Fruit fly (Drosophila melanogaster) whole organism, embryonic: Measurements from ENCODE around the gene CG14102.

ENCODE experiments used
- Asciz ChIP-seq: fragments of 200-800 bp; sonication (Bioruptor generic); optimal IDR thresholded peaks from 2 replicates; lab custom pipeline; 2017; ENCODE audit warnings: missing biosample characterization, mild to moderate bottlenecking, missing genetic modification characterization, missing genetic modification reagents
- Atf-2 ChIP-seq: fragments of 200-800 bp; sonication (Bioruptor generic); optimal IDR thresholded peaks from 2 replicates; lab custom pipeline; 2016; ENCODE audit warnings: missing biosample characterization, missing genetic modification characterization
- Atf3 ChIP-seq: fragments of 200-800 bp; sonication (Bioruptor generic); optimal IDR thresholded peaks from 3 replicates; lab custom pipeline; 2016; ENCODE audit warnings: missing biosample characterization, missing genetic modification characterization
- C15 ChIP-seq: fragments of 200-800 bp; sonication (Bioruptor generic); IDR thresholded peaks from 3 replicates; pipeline ENCODE4 v1.3.6; 2022; ENCODE audit warnings: missing biosample characterization, missing genetic modification characterization
- CG10147 ChIP-seq: fragments of 200-800 bp; sonication (Bioruptor generic); optimal IDR thresholded peaks from 2 replicates; lab custom pipeline; 2019; ENCODE audit warnings: missing biosample characterization, mild to moderate bottlenecking, missing genetic modification characterization, moderate library complexity
- CG12744 ChIP-seq: fragments of 200-800 bp; sonication (Bioruptor generic); optimal IDR thresholded peaks from 2 replicates; lab custom pipeline; 2016; ENCODE audit warnings: missing biosample characterization, missing genetic modification characterization
- CG15269 ChIP-seq: fragments of 200-800 bp; sonication (Bioruptor generic); optimal IDR thresholded peaks from 2 replicates; lab custom pipeline; 2018; ENCODE audit warnings: missing biosample characterization, mild to moderate bottlenecking, missing genetic modification characterization, moderate library complexity
- CG15601 ChIP-seq: fragments of 200-800 bp; sonication (Bioruptor generic); optimal IDR thresholded peaks from 3 replicates; lab custom pipeline; 2019; ENCODE audit warnings: missing biosample characterization, mild to moderate bottlenecking, missing genetic modification characterization, moderate library complexity
- CG17385 ChIP-seq: fragments of 200-800 bp; sonication (Bioruptor generic); optimal IDR thresholded peaks from 3 replicates; lab custom pipeline; 2018; ENCODE audit warnings: missing biosample characterization, mild to moderate bottlenecking, missing genetic modification characterization
- CG17612 ChIP-seq: fragments of 200-800 bp; sonication (Bioruptor generic); IDR thresholded peaks from 2 replicates; pipeline ENCODE4 v1.3.6; 2022; ENCODE audit warnings: missing biosample characterization, missing genetic modification characterization
- CG1792 ChIP-seq: fragments of 200-800 bp; sonication (Bioruptor generic); optimal IDR thresholded peaks from 2 replicates; lab custom pipeline; 2016; ENCODE audit warnings: missing biosample characterization, missing genetic modification characterization
- CG18599 ChIP-seq: fragments of 200-800 bp; sonication (Bioruptor generic); optimal IDR thresholded peaks from 3 replicates; lab custom pipeline; 2017; ENCODE audit warnings: missing biosample characterization, missing genetic modification characterization, mild to moderate bottlenecking, moderate library complexity, missing genetic modification reagents
- CG2120 ChIP-seq: fragments of 200-800 bp; sonication (Bioruptor generic); optimal IDR thresholded peaks from 3 replicates; lab custom pipeline; 2016; ENCODE audit warnings: missing biosample characterization, missing genetic modification characterization
- CG2889 ChIP-seq: fragments of 200-800 bp; sonication (Bioruptor generic); IDR thresholded peaks from 3 replicates; pipeline ENCODE4 v1.3.6; 2022; ENCODE audit warnings: missing biosample characterization, missing genetic modification characterization
- CG4328 ChIP-seq: fragments of 200-800 bp; sonication (Bioruptor generic); optimal IDR thresholded peaks from 3 replicates; lab custom pipeline; 2017; ENCODE audit warnings: missing biosample characterization, missing genetic modification reagents, missing genetic modification characterization
- CG4404 ChIP-seq: fragments of 200-800 bp; sonication (Bioruptor generic); IDR thresholded peaks from 2 replicates; pipeline ENCODE4 v1.3.6; 2022; ENCODE audit warnings: missing biosample characterization, missing genetic modification characterization
- CG6689 ChIP-seq: fragments of 200-800 bp; sonication (Bioruptor generic); IDR thresholded peaks from 2 replicates; pipeline ENCODE4 v1.3.6; 2022; ENCODE audit warnings: missing biosample characterization, missing genetic modification characterization
- CG7372 ChIP-seq: fragments of 200-800 bp; sonication (Bioruptor generic); IDR thresholded peaks from 2 replicates; pipeline ENCODE4 v1.3.6; 2022; ENCODE audit warnings: missing biosample characterization, missing genetic modification characterization
- CG9215 ChIP-seq: fragments of 200-800 bp; sonication (Bioruptor generic); IDR thresholded peaks from 2 replicates; pipeline ENCODE4 v1.3.6; 2022; ENCODE audit warnings: missing biosample characterization, missing genetic modification characterization
- CTCF ChIP-seq: fragments of 200-800 bp; sonication (Bioruptor generic); optimal IDR thresholded peaks from 2 replicates; lab custom pipeline; 2017; ENCODE audit warnings: missing biosample characterization, mild to moderate bottlenecking, missing genetic modification characterization, moderate library complexity
- Dfd ChIP-seq, 2 experiments: fragments of >200 bp; optimal IDR thresholded peaks; 2 replicates each; lab custom pipeline; 2017; ENCODE audit warnings: missing biosample characterization in 2 of 2, missing genetic modification characterization in 2 of 2
- Dll ChIP-seq: fragments of 200-800 bp; sonication (Bioruptor generic); IDR thresholded peaks from 4 replicates; pipeline ENCODE4 v1.3.6; 2022; ENCODE audit warnings: missing biosample characterization, missing genetic modification characterization; ENCODE audit not compliant: partially characterized antibody
- E2f1 ChIP-seq: fragments of 200-800 bp; sonication (Bioruptor generic); IDR thresholded peaks from 2 replicates; pipeline ENCODE4 v1.3.6; 2022; ENCODE audit warnings: missing biosample characterization, missing genetic modification characterization
- Fer3 ChIP-seq: fragments of 200-800 bp; sonication (Bioruptor generic); optimal IDR thresholded peaks from 2 replicates; lab custom pipeline; 2018; ENCODE audit warnings: missing biosample characterization, mild to moderate bottlenecking, missing genetic modification characterization, moderate library complexity
- HHEX ChIP-seq: fragments of 200-800 bp; sonication (Bioruptor generic); optimal IDR thresholded peaks from 3 replicates; lab custom pipeline; 2017; ENCODE audit warnings: missing biosample characterization, mild to moderate bottlenecking, missing genetic modification characterization, missing genetic modification reagents
- Hand ChIP-seq: fragments of 200-800 bp; sonication (Bioruptor generic); optimal IDR thresholded peaks from 2 replicates; lab custom pipeline; 2017; ENCODE audit warnings: mild to moderate bottlenecking, missing biosample characterization, missing genetic modification reagents, missing genetic modification characterization
- Mrtf ChIP-seq: fragments of 200-800 bp; sonication (Bioruptor generic); IDR thresholded peaks from 3 replicates; pipeline ENCODE4 v1.3.6; 2022; ENCODE audit warnings: missing biosample characterization, missing genetic modification characterization
- NK7.1 ChIP-seq: fragments of 200-800 bp; sonication (Bioruptor generic); optimal IDR thresholded peaks from 3 replicates; lab custom pipeline; 2016; ENCODE audit warnings: missing biosample characterization, missing genetic modification characterization
- Sry-δ ChIP-seq: fragments of 200-800 bp; sonication (Bioruptor generic); optimal IDR thresholded peaks from 2 replicates; lab custom pipeline; 2016; ENCODE audit warnings: missing biosample characterization, missing genetic modification characterization
- Stat92E ChIP-seq, 3 experiments: fragments of >200 bp in 2 of 3; fragments of 200-800 bp in 1 of 3; sonication (Bioruptor generic) in 1 of 3; optimal IDR thresholded peaks; 2 replicates each; lab custom pipeline; 2017 to 2019; ENCODE audit warnings: missing biosample characterization in 3 of 3, missing genetic modification characterization in 3 of 3, mild to moderate bottlenecking in 1 of 3, moderate library complexity in 1 of 3
- ato ChIP-seq: fragments of 200-800 bp; sonication (Bioruptor generic); IDR thresholded peaks from 2 replicates; pipeline ENCODE4 v1.3.6; 2022; ENCODE audit warnings: missing biosample characterization, missing genetic modification characterization; ENCODE audit not compliant: partially characterized antibody
- az2 ChIP-seq: fragments of 200-800 bp; sonication (Bioruptor generic); optimal IDR thresholded peaks from 3 replicates; lab custom pipeline; 2016; ENCODE audit warnings: missing biosample characterization, missing genetic modification characterization
- bcd ChIP-seq: fragments of 200-800 bp; sonication (Bioruptor generic); optimal IDR thresholded peaks from 2 replicates; lab custom pipeline; 2017; ENCODE audit warnings: missing biosample characterization, mild to moderate bottlenecking, missing genetic modification characterization
- caup ChIP-seq: fragments of 200-800 bp; sonication (Bioruptor generic); optimal IDR thresholded peaks from 3 replicates; lab custom pipeline; 2017; ENCODE audit warnings: missing biosample characterization, mild to moderate bottlenecking, missing genetic modification characterization, moderate library complexity; ENCODE audit not compliant: severe bottlenecking
- cg ChIP-seq: fragments of 200-800 bp; sonication (Bioruptor generic); optimal IDR thresholded peaks from 3 replicates; lab custom pipeline; 2019; ENCODE audit warnings: missing biosample characterization, mild to moderate bottlenecking, missing genetic modification characterization, moderate library complexity
- crol ChIP-seq: fragments of 200-800 bp; sonication (Bioruptor generic); IDR thresholded peaks from 2 replicates; pipeline ENCODE4 v1.3.6; 2022; ENCODE audit warnings: missing biosample characterization, missing genetic modification characterization
- gsb ChIP-seq: fragments of 200-800 bp; sonication (Bioruptor generic); IDR thresholded peaks from 2 replicates; pipeline ENCODE4 v1.3.6; 2022; ENCODE audit warnings: missing biosample characterization, missing genetic modification characterization
- jigr1 ChIP-seq: fragments of 200-800 bp; sonication (Bioruptor generic); IDR thresholded peaks from 3 replicates; pipeline ENCODE4 v1.3.6; 2022; ENCODE audit warnings: missing biosample characterization, missing genetic modification characterization
- kah ChIP-seq: fragments of 200-800 bp; sonication (Bioruptor generic); optimal IDR thresholded peaks from 2 replicates; lab custom pipeline; 2018; ENCODE audit warnings: missing biosample characterization, mild to moderate bottlenecking, missing genetic modification characterization
- klu ChIP-seq: fragments of 200-800 bp; sonication (Bioruptor generic); IDR thresholded peaks from 2 replicates; pipeline ENCODE4 v1.3.6; 2022; ENCODE audit warnings: missing biosample characterization, missing genetic modification characterization
- mirr ChIP-seq: fragments of 200-800 bp; sonication (Bioruptor generic); optimal IDR thresholded peaks from 3 replicates; lab custom pipeline; 2018; ENCODE audit warnings: missing biosample characterization, mild to moderate bottlenecking, missing genetic modification characterization
- nau ChIP-seq: fragments of 200-800 bp; sonication (Bioruptor generic); optimal IDR thresholded peaks from 3 replicates; lab custom pipeline; 2017; ENCODE audit warnings: missing biosample characterization, mild to moderate bottlenecking, missing genetic modification characterization, missing genetic modification reagents
- sens ChIP-seq: fragments of 200-800 bp; sonication (Bioruptor generic); peaks from one replicate; lab custom pipeline; 2016; ENCODE audit warnings: missing biosample characterization, missing genetic modification characterization
- seq ChIP-seq: fragments of 200-800 bp; sonication (Bioruptor generic); IDR thresholded peaks from 2 replicates; pipeline ENCODE4 v1.3.6; 2022; ENCODE audit warnings: missing biosample characterization, missing genetic modification characterization
- sim ChIP-seq: fragments of 200-800 bp; sonication (Bioruptor generic); IDR thresholded peaks from 2 replicates; pipeline ENCODE4 v1.3.6; 2022; ENCODE audit warnings: missing biosample characterization, missing genetic modification characterization
- sna ChIP-seq: fragments of 200-800 bp; sonication (Bioruptor generic); IDR thresholded peaks from 2 replicates; pipeline ENCODE4 v1.3.6; 2022; ENCODE audit warnings: missing biosample characterization, missing genetic modification characterization; ENCODE audit not compliant: partially characterized antibody
- sqz ChIP-seq: fragments of 200-800 bp; sonication (Bioruptor generic); optimal IDR thresholded peaks from 3 replicates; lab custom pipeline; 2018; ENCODE audit warnings: missing biosample characterization, mild to moderate bottlenecking, missing genetic modification characterization
- vnd ChIP-seq: fragments of 200-800 bp; sonication (Bioruptor generic); IDR thresholded peaks from 3 replicates; pipeline ENCODE4 v1.3.6; 2022; ENCODE audit warnings: missing biosample characterization, missing genetic modification characterization; ENCODE audit not compliant: partially characterized antibody
- zen ChIP-seq: fragments of 200-800 bp; sonication (Bioruptor generic); optimal IDR thresholded peaks from 3 replicates; lab custom pipeline; 2018; ENCODE audit warnings: missing biosample characterization, mild to moderate bottlenecking, missing genetic modification characterization, moderate library complexity

Gene CG14102

DNA sequence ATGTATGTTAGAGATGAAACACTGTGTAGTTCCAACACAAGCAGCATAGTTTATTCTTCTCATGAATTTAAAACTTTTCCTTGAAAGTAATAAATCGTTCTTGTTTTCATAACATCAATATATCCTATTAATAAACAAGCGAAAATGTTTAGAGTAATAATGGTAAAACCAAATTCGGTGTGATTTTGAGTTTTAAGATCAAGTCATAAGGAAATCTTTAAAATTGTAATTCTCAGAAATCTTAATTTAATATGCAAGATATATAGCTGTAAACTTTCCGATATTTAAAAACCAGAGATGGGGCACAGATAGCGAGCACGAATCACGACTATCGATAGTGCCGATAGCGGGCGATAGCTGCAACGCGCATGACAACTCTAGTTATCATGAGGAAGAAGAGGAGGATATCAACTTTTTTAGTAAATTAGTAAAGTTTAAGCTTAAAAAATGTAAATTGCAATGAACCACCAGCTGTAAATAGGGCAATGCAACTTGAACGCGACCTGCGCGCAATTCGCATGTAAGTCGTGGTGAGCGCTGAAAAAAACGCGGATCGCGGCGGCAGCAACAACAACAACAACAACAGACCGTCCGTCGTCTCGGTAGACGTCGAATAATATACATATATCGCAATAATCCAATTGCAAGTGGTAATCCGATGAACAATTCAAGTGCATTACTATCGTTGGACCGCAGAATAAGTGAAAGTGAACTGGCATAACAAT lies 16.9 kb upstream of the CG14102 start, which contains the start of the genes Fibp and Deaf1 (continued):
- TF ChIP-seq CG17612 (GFP tag; lab: Robert Waterston, UW) (no peak), sens (GFP tag; lab: Kevin White, UChicago) (peak; percentile 94), sna (GFP tag; lab: Robert Waterston, UW) (peak; percentile 94), caup (GFP tag; lab: Kevin White, UChicago) (peak; percentile 46), CG10147 (GFP tag; lab: Kevin White, UChicago) (peak; percentile 74), CG2120 (peak; percentile 90), NK7.1 (GFP tag; lab: Kevin White, UChicago) (peak; percentile 57), Stat92E (GFP tag; optimal IDR thresholded peaks at IDR 0.05; lab: Kevin White, UChicago) (peak in 1 of 3 experiments; percentile 7), Hand (no peak), klu (GFP tag; lab: Robert Waterston, UW) (peak; percentile 73), zen (tag; lab: Kevin White, UChicago) (peak; percentile 75), HHEX (GFP tag; lab: Kevin White, UChicago) (no peak), nau (GFP tag; lab: Kevin White, UChicago) (no peak), C15 (GFP tag; lab: Robert Waterston, UW) (no peak), Mrtf (GFP tag; lab: Robert Waterston, UW) (0 out of 3 replicates have a peak, but pooled peaks have one; percentile 39), ato (peak; percentile 95), jigr1 (0 out of 3 replicates have a peak, but pooled peaks have one; percentile 47), CG4404 (GFP tag; lab: Robert Waterston, UW) (peak; percentile 49; the same call in 1 of the 2 replicates), crol (GFP tag; lab: Robert Waterston, UW) (no peak), Dfd (GFP tag; optimal IDR thresholded peaks at IDR 0.05; lab: Kevin White, UChicago) (peak in 1 of 2 experiments; percentile 39), sqz (GFP tag; lab: Kevin White, UChicago) (no peak), CG15269 (tag; lab: Kevin White, UChicago) (peak; percentile 68), cg (GFP tag; lab: Kevin White, UChicago) (no peak), mirr (GFP tag; lab: Kevin White, UChicago) (peak; percentile 54), kah (no peak), gsb (GFP tag; lab: Robert Waterston, UW) (no peak), CG17385 (GFP tag; lab: Kevin White, UChicago) (peak; percentile 97), Fer3 (tag; lab: Kevin White, UChicago) (peak; percentile 74), CG1792 (peak; percentile 46), CG15601 (tag; lab: Kevin White, UChicago) (peak; percentile 65), CG4328 (GFP tag; lab: Kevin White, UChicago) (peak; percentile 62), CG12744 (GFP tag; lab: Kevin White, UChicago) (peak; percentile 56), CG6689 (GFP tag; lab: Robert Waterston, UW) (peak; percentile 55), Dll (peak; percentile 95), Sry-δ (GFP tag; lab: Kevin White, UChicago) (peak; percentile 98), CTCF (GFP tag; lab: Kevin White, UChicago) (no peak), seq (GFP tag; lab: Robert Waterston, UW) (no peak; the same call in 1 of the 2 replicates), Asciz (GFP tag; lab: Kevin White, UChicago) (no peak), az2 (peak; percentile 77), CG2889 (GFP tag; lab: Robert Waterston, UW) (peak; percentile 62; the same call in 1 of the 3 replicates), sim (GFP tag; lab: Robert Waterston, UW) (no peak), CG7372 (GFP tag; lab: Robert Waterston, UW) (peak; percentile 59), CG18599 (peak; percentile 74), CG9215 (GFP tag; lab: Robert Waterston, UW) (peak; percentile 75), Atf-2 (GFP tag; lab: Kevin White, UChicago) (peak; percentile 85), vnd (peak; percentile 99), Atf3 (GFP tag; lab: Kevin White, UChicago) (peak; percentile 79), E2f1 (GFP tag; lab: Robert Waterston, UW) (0 out of 2 replicates have a peak, but pooled peaks have one; percentile 49), bcd (peak; percentile 68)
